Fruit fly (Drosophila melanogaster): Measurements from ENCODE around the gene CG42305.
A peak's percentile ranks its signal among the peaks of the same experiment; 100 is the strongest.

Gene CG42305

DNA sequence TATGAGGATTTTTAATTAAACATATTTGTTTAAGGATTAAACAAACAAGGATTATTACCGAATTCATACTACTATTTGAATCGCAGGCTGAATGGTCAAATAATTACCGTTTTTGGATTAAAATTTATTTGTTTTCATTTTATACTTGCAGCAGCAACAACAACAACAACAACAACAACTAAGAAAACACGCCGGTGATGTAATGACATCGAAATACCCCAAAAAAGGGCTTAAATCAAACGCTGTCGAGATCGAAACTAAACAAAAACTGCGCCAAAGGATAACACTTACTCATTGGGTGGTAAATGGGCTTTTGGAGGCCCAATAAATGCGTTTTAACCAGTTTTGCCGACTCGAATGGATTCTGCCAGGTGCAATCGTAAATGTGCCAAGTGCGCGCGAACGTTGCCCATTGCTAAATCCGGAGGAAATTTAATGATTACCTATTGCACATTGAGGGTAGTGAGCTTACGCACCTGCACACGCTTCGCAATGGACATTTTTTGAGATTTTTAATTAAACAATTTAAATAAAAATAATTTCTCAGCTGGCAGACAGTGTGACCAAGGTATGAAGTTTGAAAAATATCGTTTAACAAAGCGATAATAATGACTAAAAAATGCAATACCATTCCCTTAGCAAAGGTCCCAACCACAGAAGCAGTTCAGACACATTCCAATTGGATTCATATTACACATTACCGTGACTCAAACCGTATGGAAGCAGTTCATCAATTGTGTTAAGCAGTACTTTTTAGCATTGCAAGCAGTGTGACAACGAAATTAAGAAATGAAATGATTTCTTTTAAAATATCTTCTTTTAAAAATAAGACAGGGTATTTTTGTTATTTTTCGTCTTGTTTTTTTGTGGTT is 46.4 kb downstream of the CG42305 start, which contains the start of the genes CG10602 and mRpL13:
TSS of gene CG10602 (minus strand) at position 588 of the 872 bp plus-strand sequence.
TSS of gene mRpL13 (minus strand) at position 588 of the 872 bp plus-strand sequence.
- TF ChIP-seq CTCF (optimal IDR thresholded peaks at IDR 0.05) (peak; percentile 58 to 80), CG8478 (optimal IDR thresholded peaks at IDR 0.05) (no peak)

DNA sequence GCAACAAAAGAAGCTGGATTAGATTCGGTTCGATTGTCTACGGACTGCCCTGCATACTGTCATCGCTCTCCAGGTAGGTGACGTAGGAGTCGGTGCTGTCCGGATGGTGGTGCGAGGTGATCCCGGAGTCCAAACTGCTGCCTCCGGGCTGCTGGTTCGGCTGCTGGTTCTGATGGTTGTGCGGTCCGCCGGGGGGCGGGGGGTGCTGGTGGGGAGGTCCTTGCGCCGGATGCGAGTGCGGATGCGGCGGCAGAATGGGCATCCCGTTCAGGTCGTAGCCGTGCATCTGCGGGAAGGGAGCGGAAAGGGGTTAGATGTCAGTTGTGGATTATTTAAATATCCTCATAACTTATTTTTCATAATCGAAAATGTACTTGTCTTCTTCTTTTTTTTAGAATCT is 48.5 kb downstream of the CG42305 start:
- TF ChIP-seq CTCF (optimal IDR thresholded peaks at IDR 0.05) (no peak), CG8478 (optimal IDR thresholded peaks at IDR 0.05) (no peak)

Measured in S2 (cell line).